Fruit fly (Drosophila melanogaster) whole organism, wandering third instar larva: Measurements from ENCODE around the gene Myc.

Source experiments
- Abd-B ChIP-seq: fragments of >200 bp; optimal IDR thresholded peaks from 2 replicates; lab custom pipeline; 2017; ENCODE audit warnings: missing biosample characterization, missing genetic modification characterization
- CG32264 ChIP-seq: fragments of 200-800 bp; sonication (Bioruptor generic); optimal IDR thresholded peaks from 2 replicates; lab custom pipeline; 2016; ENCODE audit warnings: missing biosample characterization, missing genetic modification characterization
- CG9705 ChIP-seq: fragments of 200-800 bp; sonication (Bioruptor generic); optimal IDR thresholded peaks from 2 replicates; lab custom pipeline; 2018; ENCODE audit warnings: missing biosample characterization, mild to moderate bottlenecking, missing genetic modification characterization
- CrebA ChIP-seq: fragments of 200-800 bp; sonication (Bioruptor generic); optimal IDR thresholded peaks from 2 replicates; lab custom pipeline; 2016; ENCODE audit warnings: missing biosample characterization, mild to moderate bottlenecking, missing genetic modification characterization, borderline replicate concordance
- Dfd ChIP-seq: fragments of >200 bp; optimal IDR thresholded peaks from 2 replicates; lab custom pipeline; 2017; ENCODE audit warnings: missing biosample characterization, missing genetic modification characterization
- Dif ChIP-seq: fragments of 200-275, 200-300 bp; sonication (Bioruptor generic); optimal IDR thresholded peaks from 2 replicates; lab custom pipeline; 2018; ENCODE audit warnings: missing biosample characterization, missing genetic modification characterization; ENCODE audit not compliant: partially characterized antibody
- GATAd ChIP-seq: sonication (Bioruptor generic); optimal IDR thresholded peaks from 2 replicates; lab custom pipeline; 2016; ENCODE audit warnings: missing biosample characterization, missing genetic modification characterization
- HLH106 ChIP-seq: fragments of 200-800 bp; optimal IDR thresholded peaks from 3 replicates; lab custom pipeline; 2019; ENCODE audit warnings: missing biosample characterization, mild to moderate bottlenecking, missing genetic modification characterization, moderate library complexity
- Hnf4 ChIP-seq: fragments of 200-800 bp; sonication (Bioruptor generic); optimal IDR thresholded peaks from 2 replicates; lab custom pipeline; 2016; ENCODE audit warnings: missing biosample characterization, mild to moderate bottlenecking, missing genetic modification characterization
- Hr78 ChIP-seq: fragments of >200 bp; optimal IDR thresholded peaks from 2 replicates; lab custom pipeline; 2017; ENCODE audit warnings: missing biosample characterization, missing genetic modification characterization
- Hr83 ChIP-seq: fragments of 200-300 bp; sonication (Bioruptor generic); optimal IDR thresholded peaks from 2 replicates; lab custom pipeline; 2016; ENCODE audit warnings: missing biosample characterization, mild to moderate bottlenecking, missing genetic modification characterization, moderate library complexity; ENCODE audit not compliant: poor library complexity, severe bottlenecking
- Jra ChIP-seq: sonication (Bioruptor generic); optimal IDR thresholded peaks from 2 replicates; lab custom pipeline; 2016; ENCODE audit warnings: missing biosample characterization, missing genetic modification characterization
- Mio ChIP-seq: sonication (Bioruptor generic); optimal IDR thresholded peaks from 2 replicates; lab custom pipeline; 2016; ENCODE audit warnings: missing biosample characterization, missing genetic modification characterization
- Myc ChIP-seq: fragments of >200 bp; optimal IDR thresholded peaks from 2 replicates; lab custom pipeline; 2017
- N ChIP-seq: fragments of >200 bp; optimal IDR thresholded peaks from 2 replicates; lab custom pipeline; 2018; ENCODE audit warnings: missing biosample characterization, missing external identifiers, missing genetic modification characterization
- OdsH ChIP-seq: fragments of 200-800 bp; sonication (Bioruptor generic); optimal IDR thresholded peaks from 2 replicates; lab custom pipeline; 2016; ENCODE audit warnings: missing biosample characterization, mild to moderate bottlenecking, missing genetic modification characterization
- Rel ChIP-seq, 2 experiments: fragments of 200-800 bp; sonication (Bioruptor generic) in 1 of 2; optimal IDR thresholded peaks; 2 replicates in 1 of 2; 3 replicates in 1 of 2; lab custom pipeline; 2016 to 2019; ENCODE audit warnings: mild to moderate bottlenecking in 2 of 2, missing biosample characterization in 2 of 2, missing genetic modification characterization in 2 of 2, moderate library complexity in 1 of 2
- Sp1 ChIP-seq: fragments of 200-800 bp; sonication (Bioruptor generic); optimal IDR thresholded peaks from 3 replicates; lab custom pipeline; 2019; ENCODE audit warnings: missing biosample characterization, mild to moderate bottlenecking, missing genetic modification characterization, moderate library complexity
- Vsx2 ChIP-seq: fragments of 200-300, 225-300 bp; sonication (Bioruptor generic); optimal IDR thresholded peaks from 2 replicates; lab custom pipeline; 2018; ENCODE audit warnings: missing biosample characterization, missing genetic modification characterization; ENCODE audit not compliant: partially characterized antibody
- br ChIP-seq: fragments of 200-800 bp; sonication (Bioruptor generic); optimal IDR thresholded peaks from 2 replicates; lab custom pipeline; 2016; ENCODE audit warnings: missing biosample characterization, missing genetic modification characterization
- brk ChIP-seq: fragments of 200-800 bp; sonication (Bioruptor generic); optimal IDR thresholded peaks from 2 replicates; lab custom pipeline; 2016; ENCODE audit warnings: missing biosample characterization, mild to moderate bottlenecking, missing genetic modification characterization
- dl ChIP-seq, 2 experiments: fragments of 175-275, 200-275 bp in 1 of 2; fragments of 200-275 bp in 1 of 2; sonication (Bioruptor generic); optimal IDR thresholded peaks; lab custom pipeline; 2018; ENCODE audit warnings: mild to moderate bottlenecking in 2 of 2, missing biosample characterization in 2 of 2, missing genetic modification characterization in 2 of 2, moderate library complexity in 2 of 2; ENCODE audit not compliant: partially characterized antibody in 2 of 2, insufficient read depth in 1 of 2
- dmrt93B ChIP-seq: fragments of 200-800 bp; sonication (Bioruptor generic); optimal IDR thresholded peaks from 2 replicates; lab custom pipeline; 2018; ENCODE audit warnings: missing biosample characterization, mild to moderate bottlenecking, missing genetic modification characterization
- dsf ChIP-seq: sonication (Bioruptor generic); optimal IDR thresholded peaks from 2 replicates; lab custom pipeline; 2016; ENCODE audit warnings: missing biosample characterization, missing genetic modification characterization, borderline replicate concordance
- ey ChIP-seq: fragments of 200-800 bp; sonication (Bioruptor generic); optimal IDR thresholded peaks from 2 replicates; lab custom pipeline; 2016; ENCODE audit warnings: missing biosample characterization, missing genetic modification characterization
- foxo ChIP-seq, 2 experiments: fragments of 200-800 bp; sonication (Bioruptor generic); optimal IDR thresholded peaks; 2 replicates in 1 of 2; 3 replicates in 1 of 2; lab custom pipeline; 2016 to 2017; ENCODE audit warnings: missing biosample characterization in 2 of 2, missing genetic modification characterization in 2 of 2
- fru ChIP-seq: fragments of 200-800 bp; sonication (Bioruptor generic); optimal IDR thresholded peaks from 3 replicates; lab custom pipeline; 2016; ENCODE audit warnings: missing biosample characterization, mild to moderate bottlenecking, missing genetic modification characterization
- h ChIP-seq: fragments of 200-800 bp; sonication (Bioruptor generic); optimal IDR thresholded peaks from 3 replicates; lab custom pipeline; 2016; ENCODE audit warnings: missing biosample characterization, mild to moderate bottlenecking, missing genetic modification characterization
- jim ChIP-seq: fragments of 175-275, 200-325 bp; sonication (Bioruptor generic); optimal IDR thresholded peaks from 2 replicates; lab custom pipeline; 2016; ENCODE audit warnings: missing biosample characterization, mild to moderate bottlenecking, missing genetic modification characterization
- lola ChIP-seq: fragments of >200 bp; optimal IDR thresholded peaks from 2 replicates; lab custom pipeline; 2017; ENCODE audit warnings: missing biosample characterization, missing genetic modification characterization
- pan ChIP-seq: fragments of >200 bp; optimal IDR thresholded peaks from 2 replicates; lab custom pipeline; 2017
- psq ChIP-seq: fragments of 200-800 bp; sonication (Bioruptor generic); optimal IDR thresholded peaks from 3 replicates; lab custom pipeline; 2017; ENCODE audit warnings: missing biosample characterization, mild to moderate bottlenecking, missing genetic modification characterization, moderate library complexity
- rgr ChIP-seq: fragments of 200-800 bp; sonication (Bioruptor generic); optimal IDR thresholded peaks from 3 replicates; lab custom pipeline; 2016; ENCODE audit warnings: missing biosample characterization, mild to moderate bottlenecking, missing genetic modification characterization
- sage ChIP-seq: fragments of 200-800 bp; sonication (Bioruptor generic); optimal IDR thresholded peaks from 2 replicates; lab custom pipeline; 2016; ENCODE audit warnings: missing biosample characterization, mild to moderate bottlenecking, missing genetic modification characterization
- sv ChIP-seq: fragments of 200-800 bp; sonication (Bioruptor generic); optimal IDR thresholded peaks from 3 replicates; lab custom pipeline; 2016; ENCODE audit warnings: missing biosample characterization, missing genetic modification characterization
- tai ChIP-seq: sonication (Bioruptor generic); optimal IDR thresholded peaks from 2 replicates; lab custom pipeline; 2016; ENCODE audit warnings: missing biosample characterization, missing genetic modification characterization
- usp ChIP-seq: fragments of >200 bp; optimal IDR thresholded peaks from 2 replicates; lab custom pipeline; 2017; ENCODE audit warnings: missing biosample characterization, missing genetic modification characterization
- woc ChIP-seq: sonication (Bioruptor generic); optimal IDR thresholded peaks from 2 replicates; lab custom pipeline; 2016; ENCODE audit warnings: missing biosample characterization, mild to moderate bottlenecking, missing genetic modification characterization

Myc gene

DNA sequence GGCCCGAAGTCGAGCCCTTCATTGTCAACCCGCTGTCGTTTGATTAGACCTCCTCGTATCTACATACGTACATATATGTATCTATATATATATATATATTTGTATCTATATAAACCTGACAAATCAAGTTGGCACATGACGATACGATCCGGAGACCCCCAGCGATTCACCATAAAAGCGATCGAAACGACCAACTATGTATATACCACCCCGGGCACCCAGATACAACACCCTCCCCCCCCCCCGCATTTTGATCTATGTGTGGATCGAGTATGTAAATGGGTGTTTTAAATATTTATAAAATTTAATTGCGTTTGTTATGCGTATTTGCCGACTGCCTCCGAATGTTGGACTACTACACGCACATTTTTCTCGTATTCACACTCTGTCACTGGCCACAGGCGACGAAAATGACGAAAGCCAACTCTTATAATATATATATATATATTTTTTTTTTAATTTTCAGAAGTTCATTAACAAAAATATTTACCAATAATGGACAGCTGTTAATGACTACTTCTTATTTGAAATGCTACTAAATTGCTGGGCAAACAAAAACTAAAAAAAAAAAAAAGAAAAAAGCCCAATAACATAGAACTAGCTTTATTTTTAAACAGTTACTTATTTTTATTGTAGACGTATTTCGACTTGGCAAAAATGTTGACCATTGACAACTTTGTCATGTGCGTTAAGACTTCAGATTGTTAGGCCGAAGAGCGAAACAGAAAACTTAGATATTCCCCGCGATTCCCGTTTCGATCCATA is 41.2 kb downstream of the Myc start:
- TF ChIP-seq fru (GFP tag; lab: Kevin White, UChicago) (peak; percentile 31), Dif (GFP tag; lab: Kevin White, UChicago) (no peak), jim (GFP tag; lab: Kevin White, UChicago) (no peak), Jra (GFP tag; lab: Kevin White, UChicago) (no peak), GATAd (GFP tag; lab: Kevin White, UChicago) (no peak), woc (GFP tag; lab: Kevin White, UChicago) (no peak), Hr83 (GFP tag; lab: Kevin White, UChicago) (no peak), Myc (lab: Kevin White, UChicago) (no peak), Hnf4 (GFP tag; lab: Kevin White, UChicago) (no peak), psq (GFP tag; lab: Kevin White, UChicago) (peak; percentile 3), brk (GFP tag; lab: Kevin White, UChicago) (no peak), sv (GFP tag; lab: Kevin White, UChicago) (peak; percentile 28), Sp1 (GFP tag; lab: Kevin White, UChicago) (no peak), usp (no peak), lola (GFP tag; lab: Kevin White, UChicago) (no peak), sage (no peak), rgr (GFP tag; lab: Kevin White, UChicago) (peak; percentile 13), ey (GFP tag; lab: Kevin White, UChicago) (no peak), foxo (GFP tag; optimal IDR thresholded peaks at IDR 0.05; lab: Kevin White, UChicago) (peak in 1 of 2 experiments; percentile 51), pan (lab: Kevin White, UChicago) (no peak), dmrt93B (GFP tag; lab: Kevin White, UChicago) (peak; percentile 2)

dm6 chrX:3423199-3423768 is 50.3 kb downstream of the Myc start:
- TF ChIP-seq fru (GFP tag; lab: Kevin White, UChicago): peak; percentile 7
- TF ChIP-seq dsf (GFP tag; lab: Kevin White, UChicago): no peak

DNA sequence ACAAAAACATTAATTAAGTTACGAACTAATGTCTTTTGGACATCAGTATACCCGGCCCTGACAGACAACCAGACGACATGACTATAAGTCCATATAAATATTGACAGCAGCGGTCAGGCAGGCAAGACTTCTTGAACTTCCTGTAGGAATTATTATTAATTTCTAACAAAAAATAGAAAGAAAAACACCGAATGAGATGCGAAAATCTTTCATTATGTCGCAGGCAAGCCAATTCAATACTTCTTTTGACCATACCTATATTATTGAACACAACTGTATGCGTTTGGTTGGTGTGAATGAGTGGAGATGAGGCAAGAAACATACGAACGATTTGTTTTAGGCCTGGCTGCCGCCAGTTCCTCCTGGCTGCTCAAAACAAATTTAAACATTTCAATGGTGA is 52.0 kb downstream of the Myc start:
- TF ChIP-seq Dfd (GFP tag; lab: Kevin White, UChicago) (no peak), Hr78 (GFP tag; lab: Kevin White, UChicago) (no peak), CG32264 (GFP tag; lab: Kevin White, UChicago) (no peak), h (GFP tag; lab: Kevin White, UChicago) (peak; percentile 65), Myc (lab: Kevin White, UChicago) (no peak), Rel (GFP tag; optimal IDR thresholded peaks at IDR 0.05; lab: Kevin White, UChicago) (no peak), Rel (tag; optimal IDR thresholded peaks at IDR 0.05; lab: Kevin White, UChicago) (no peak), sv (GFP tag; lab: Kevin White, UChicago) (peak; percentile 37), Jra (GFP tag; lab: Kevin White, UChicago) (no peak), pan (lab: Kevin White, UChicago) (no peak), GATAd (GFP tag; lab: Kevin White, UChicago) (no peak), woc (GFP tag; lab: Kevin White, UChicago) (peak; percentile 42), Hr83 (GFP tag; lab: Kevin White, UChicago) (no peak), CrebA (GFP tag; lab: Kevin White, UChicago) (no peak), Hnf4 (GFP tag; lab: Kevin White, UChicago) (peak; percentile 40), CG9705 (GFP tag; lab: Kevin White, UChicago) (no peak), br (GFP tag; lab: Kevin White, UChicago) (peak; percentile 51), usp (no peak), fru (GFP tag; lab: Kevin White, UChicago) (peak; percentile 47), OdsH (GFP tag; lab: Kevin White, UChicago) (peak; percentile 32), HLH106 (tag; lab: Kevin White, UChicago) (no peak), psq (GFP tag; lab: Kevin White, UChicago) (peak; percentile 33), dl (GFP tag; optimal IDR thresholded peaks at IDR 0.05; lab: Kevin White, UChicago; ENCODE audit: insufficient read depth in 1 of 2, partially characterized antibody in 2 of 2) (no peak), Mio (GFP tag; lab: Kevin White, UChicago) (no peak), N (no peak), jim (GFP tag; lab: Kevin White, UChicago) (no peak), ey (GFP tag; lab: Kevin White, UChicago) (peak; percentile 48), brk (GFP tag; lab: Kevin White, UChicago) (no peak), sage (peak; percentile 14), Dif (GFP tag; lab: Kevin White, UChicago) (no peak), rgr (GFP tag; lab: Kevin White, UChicago) (peak; percentile 60), Sp1 (GFP tag; lab: Kevin White, UChicago) (peak; percentile 12), Vsx2 (GFP tag; lab: Kevin White, UChicago) (no peak), tai (GFP tag; lab: Kevin White, UChicago) (no peak), Abd-B (GFP tag; lab: Kevin White, UChicago) (no peak), lola (GFP tag; lab: Kevin White, UChicago) (no peak), foxo (GFP tag; optimal IDR thresholded peaks at IDR 0.05; lab: Kevin White, UChicago) (peak in 1 of 2 experiments; percentile 55), dsf (GFP tag; lab: Kevin White, UChicago) (no peak), dmrt93B (GFP tag; lab: Kevin White, UChicago) (no peak)
